Worm (Caenorhabditis elegans) whole organism, young adult: ENCODE data around the gene fbxb-26.

Experiments
- F39B2.1 ChIP-seq: fragments of 200-800 bp; sonication (Bioruptor generic); IDR thresholded peaks from 2 replicates; pipeline ENCODE4 v1.3.6; 2022; ENCODE audit warnings: missing genetic modification reagents, missing genetic modification characterization, missing compliant biosample characterization
- T26A5.8 ChIP-seq: sonication (generic microtip); optimal IDR thresholded peaks from 2 replicates; lab custom pipeline; 2016; ENCODE audit warnings: missing genetic modification characterization, missing compliant biosample characterization
- ama-1 ChIP-seq, 3 experiments: fragments of 150-350 bp in 1 of 3; sonication (generic microtip) in 2 of 3; optimal IDR thresholded peaks; 2 replicates each; lab custom pipeline; 2014 to 2018; ENCODE audit warnings: missing biosample characterization in 2 of 3, missing genetic modification characterization in 2 of 3, missing genetic modification reagents in 2 of 3
- aptf-3 ChIP-seq: fragments of 200-800 bp; sonication (Bioruptor generic); IDR thresholded peaks from 2 replicates; pipeline ENCODE4 v1.3.6; 2022; ENCODE audit warnings: missing genetic modification characterization, missing compliant biosample characterization
- cebp-1 ChIP-seq, 2 experiments: fragments of 200-800 bp in 1 of 2; sonication (Bioruptor generic) in 1 of 2; sonication (generic microtip) in 1 of 2; IDR thresholded peaks in 1 of 2; optimal IDR thresholded peaks in 1 of 2; 2 replicates each; pipeline versions ENCODE4 v1.3.6 to Lab custom; 2017 to 2022; ENCODE audit warnings: missing compliant biosample characterization in 2 of 2, missing genetic modification characterization in 2 of 2, mild to moderate bottlenecking in 1 of 2, missing genetic modification reagents in 1 of 2, moderate library complexity in 1 of 2
- ceh-79 ChIP-seq: sonication (generic microtip); optimal IDR thresholded peaks from 2 replicates; lab custom pipeline; 2017; ENCODE audit warnings: mild to moderate bottlenecking, missing genetic modification characterization, missing compliant biosample characterization
- dpl-1 ChIP-seq: fragments of 150-350 bp; optimal IDR thresholded peaks from 2 replicates; lab custom pipeline; 2014; ENCODE audit warnings: missing biosample characterization, missing genetic modification reagents, missing genetic modification characterization
- lag-1 ChIP-seq: fragments of 200-800 bp; sonication (Bioruptor generic); IDR thresholded peaks from 2 replicates; pipeline ENCODE4 v1.3.6; 2022; ENCODE audit warnings: missing genetic modification reagents, missing genetic modification characterization, missing compliant biosample characterization
- lin-35 ChIP-seq, 3 experiments: fragments of 150-350 bp in 2 of 3; sonication (generic microtip) in 1 of 3; optimal IDR thresholded peaks; 2 replicates each; lab custom pipeline; 2014 to 2018; ENCODE audit warnings: missing biosample characterization in 3 of 3, missing genetic modification characterization in 3 of 3, missing genetic modification reagents in 3 of 3
- nhr-179 ChIP-seq: sonication (generic microtip); optimal IDR thresholded peaks from 2 replicates; lab custom pipeline; 2016; ENCODE audit warnings: mild to moderate bottlenecking, missing genetic modification characterization, missing compliant biosample characterization
- sptf-2 ChIP-seq: fragments of 200-800 bp; sonication (Bioruptor generic); optimal IDR thresholded peaks from 2 replicates; lab custom pipeline; 2018; ENCODE audit warnings: mild to moderate bottlenecking, missing genetic modification characterization, missing compliant biosample characterization
- unc-62 ChIP-seq: fragments of 150-350 bp; optimal IDR thresholded peaks from 2 replicates; lab custom pipeline; 2014; ENCODE audit warnings: missing biosample characterization, missing genetic modification reagents, missing genetic modification characterization

- TF ChIP-seq F39B2.1 (GFP tag; lab: Robert Waterston, UW) (no peak), ceh-79 (tag; lab: Kevin White, UChicago) (no peak), cebp-1 (GFP tag; IDR thresholded peaks at IDR 0.05; lab: Robert Waterston, UW) (no peak), cebp-1 (tag; optimal IDR thresholded peaks at IDR 0.05; lab: Kevin White, UChicago) (no peak), ama-1 (optimal IDR thresholded peaks at IDR 0.05; lab: Kevin White, UChicago) (no peak), ama-1 (GFP tag; optimal IDR thresholded peaks at IDR 0.05; lab: Kevin White, UChicago) (no peak), lag-1 (no peak), dpl-1 (GFP tag; lab: Kevin White, UChicago) (no peak), unc-62 (GFP tag; lab: Kevin White, UChicago) (no peak), nhr-179 (no peak), sptf-2 (no peak), lin-35 (GFP tag; optimal IDR thresholded peaks at IDR 0.05; lab: Kevin White, UChicago) (no peak), aptf-3 (no peak), T26A5.8 (tag; lab: Kevin White, UChicago) (no peak)
Observed at ce11 chrII:1635969-1636368, 46.3 kb upstream of the fbxb-26 start.
